Worm (Caenorhabditis elegans): Measurements from ENCODE around the gene ZK938.10.
"Not testable (repeated sequence)": the region's sequence is repeated elsewhere in the genome, so short reads cannot be mapped to it uniquely, and the experiment has no call there.

ZK938.10 gene

DNA sequence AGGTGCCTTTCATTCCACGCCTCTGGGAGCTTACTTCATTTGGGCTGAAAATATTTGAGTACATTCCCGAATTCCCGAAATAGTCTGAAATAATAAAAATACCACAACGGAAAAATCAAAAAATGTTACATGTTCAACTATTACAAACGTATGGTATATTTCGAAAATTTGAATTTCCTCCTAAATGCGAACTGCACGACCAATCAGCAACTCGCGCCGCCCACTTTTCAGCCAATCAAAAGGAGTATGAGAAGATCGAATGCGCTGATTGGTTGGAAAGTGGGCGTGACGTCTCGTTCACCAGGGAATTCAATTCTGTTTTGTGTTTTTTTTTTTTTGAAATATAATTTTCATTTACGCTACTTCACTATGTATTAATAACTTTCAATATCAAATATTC, 17.9 kb upstream of the ZK938.10 start, which contains the start of gene old-1:
TSS of gene old-1 (minus strand) at position 50 of the 400 bp plus-strand sequence.
- TF ChIP-seq hmg-4 (GFP tag; optimal IDR thresholded peaks at IDR 0.05), result no peak
- TF ChIP-seq hnd-1 (tag; optimal IDR thresholded peaks at IDR 0.05), result no peak
- no peak for TF ChIP-seq flt-1 (GFP tag; IDR thresholded peaks at IDR 0.05)
- no peak for TF ChIP-seq tra-4 (tag; optimal IDR thresholded peaks at IDR 0.05)
- no peak for TF ChIP-seq tbx-37 (GFP tag; conservative IDR thresholded peaks at IDR 0.05)
- TF ChIP-seq B0310.2 (tag; optimal IDR thresholded peaks at IDR 0.05), result no peak
- no peak for TF ChIP-seq F13C5.2 (tag; optimal IDR thresholded peaks at IDR 0.05)

DNA sequence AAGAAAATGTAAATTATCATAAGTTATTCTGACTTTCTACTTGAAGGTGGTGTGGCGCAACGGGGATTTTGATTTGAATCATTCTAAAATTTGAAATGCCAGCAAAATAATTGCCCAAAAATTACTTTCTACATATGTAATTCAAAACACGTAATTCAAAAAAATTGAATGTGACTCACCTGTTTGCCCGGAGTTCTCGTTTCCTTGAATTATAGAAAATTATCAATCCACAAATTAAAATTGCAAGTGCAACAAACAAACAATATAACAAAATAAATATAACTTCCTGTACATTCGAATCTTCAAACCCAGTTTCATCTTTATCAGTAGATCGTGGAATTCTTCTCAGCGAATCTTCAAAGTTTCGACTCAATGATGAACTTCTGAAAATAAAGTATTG, 17.4 kb upstream of the ZK938.10 start:
- no peak for TF ChIP-seq ama-1 (optimal IDR thresholded peaks at IDR 0.05)

DNA sequence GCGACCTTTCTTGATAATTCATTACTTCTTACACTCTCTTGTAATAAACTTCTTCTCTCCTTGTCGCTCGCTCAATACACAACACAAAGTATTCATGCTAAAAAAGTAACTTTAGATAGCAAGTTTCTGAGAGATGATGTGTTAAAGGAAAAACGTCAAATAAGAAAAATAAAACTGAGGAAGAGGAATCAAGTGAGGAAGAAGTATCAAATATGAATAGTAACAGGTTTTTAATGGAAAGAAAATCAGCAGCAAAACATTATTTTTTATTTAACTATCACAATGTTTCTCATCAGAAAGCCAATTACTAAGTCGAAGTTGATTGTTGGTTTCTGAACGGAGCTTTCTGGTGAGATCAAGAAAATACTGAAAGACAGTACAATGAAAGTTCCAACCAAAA, 15.5 kb upstream of the ZK938.10 start, which contains the start of gene chil-1:
TSS of gene chil-1 (minus strand) at position 101 of the 400 bp plus-strand sequence.
- TF ChIP-seq F13C5.2 (tag; optimal IDR thresholded peaks at IDR 0.05); scrt-1 (GFP tag; IDR thresholded peaks at IDR 0.05); flt-1 (GFP tag; IDR thresholded peaks at IDR 0.05): not testable (repeated sequence)

DNA sequence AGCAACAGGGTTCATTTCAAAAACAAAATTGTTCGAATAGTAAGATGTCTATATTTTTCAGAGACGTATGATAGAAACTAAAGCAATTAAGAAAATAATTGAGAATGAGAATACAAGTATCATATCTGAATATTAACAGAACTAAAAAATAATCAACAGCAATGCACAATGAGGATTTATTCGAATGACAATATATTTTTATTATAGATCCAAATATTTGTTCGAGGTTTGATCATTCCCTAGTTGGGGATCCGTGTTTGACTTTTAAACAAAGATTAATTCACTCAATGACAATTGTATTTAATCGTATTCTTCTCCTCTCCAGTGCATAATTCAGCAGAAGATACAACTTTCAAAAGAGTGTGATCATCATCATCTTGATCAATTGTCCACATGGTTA, 11.3 kb upstream of the ZK938.10 start, which contains the start of gene C08H9.18:
TSS of gene C08H9.18 (minus strand) at position 101 of the 400 bp plus-strand sequence.
- TF ChIP-seq sea-1 (GFP tag; conservative IDR thresholded peaks at IDR 0.05), result no peak
- TF ChIP-seq ama-1 (optimal IDR thresholded peaks at IDR 0.05), result no peak
- no peak for TF ChIP-seq tbx-37 (GFP tag; conservative IDR thresholded peaks at IDR 0.05)

DNA sequence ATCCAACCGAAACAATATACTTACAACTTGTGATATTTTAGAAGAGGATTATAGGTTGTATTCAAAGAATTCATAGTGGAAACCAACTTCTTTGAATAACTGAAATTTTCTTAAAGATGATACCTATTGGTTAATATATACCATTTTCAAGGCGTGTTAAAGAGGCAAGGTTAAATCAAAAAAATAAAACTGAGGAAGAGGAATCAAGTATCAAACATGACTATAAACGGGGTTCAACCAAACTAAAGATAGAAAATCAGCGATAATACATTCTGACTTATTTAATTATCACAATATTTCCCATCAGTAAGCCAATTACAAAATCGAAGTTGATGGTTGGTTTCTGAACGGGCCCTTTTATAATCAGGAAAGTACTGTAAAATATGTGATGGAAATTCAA, 10.5 kb upstream of the ZK938.10 start, which contains the start of gene chil-3:
TSS of gene chil-3 (minus strand) at position 101 of the 400 bp plus-strand sequence.
- TF ChIP-seq hnd-1 (tag; optimal IDR thresholded peaks at IDR 0.05), result no peak
- no peak for TF ChIP-seq ceh-13 (GFP tag; optimal IDR thresholded peaks at IDR 0.05)
- no peak for TF ChIP-seq ets-7 (tag; optimal IDR thresholded peaks at IDR 0.05)
- TF ChIP-seq tbx-11 (GFP tag; IDR thresholded peaks at IDR 0.05), result no peak
- TF ChIP-seq aly-1 (tag; optimal IDR thresholded peaks at IDR 0.05), result no peak
- no peak for TF ChIP-seq F13C5.2 (tag; optimal IDR thresholded peaks at IDR 0.05)

DNA sequence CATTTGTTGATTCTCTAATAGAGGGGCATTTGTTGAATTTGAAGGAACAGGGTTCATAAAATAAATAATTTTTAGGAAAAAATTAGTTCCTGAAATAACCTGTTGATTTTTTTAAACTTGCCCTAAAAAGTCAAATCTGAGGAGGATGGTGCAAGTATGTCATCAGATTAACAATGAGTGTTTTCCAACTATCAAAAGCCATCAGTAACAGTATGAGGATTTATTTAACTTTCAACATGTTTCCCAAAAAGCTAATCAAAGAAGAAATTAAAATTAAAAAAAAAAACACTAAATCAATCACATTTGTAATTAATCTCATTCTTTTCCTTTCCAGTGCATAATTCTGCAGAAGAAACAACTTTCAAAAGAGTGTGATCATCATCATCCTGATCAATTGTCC, 8.7 kb upstream of the ZK938.10 start, which contains the start of gene chil-5:
TSS of gene chil-5 (minus strand) at position 101 of the 400 bp plus-strand sequence.
- TF ChIP-seq ceh-36 (tag; optimal IDR thresholded peaks at IDR 0.05) (no peak), ceh-13 (GFP tag; optimal IDR thresholded peaks at IDR 0.05) (no peak), ets-7 (tag; optimal IDR thresholded peaks at IDR 0.05) (no peak), flt-1 (GFP tag; IDR thresholded peaks at IDR 0.05) (no peak), hmg-4 (GFP tag; optimal IDR thresholded peaks at IDR 0.05) (no peak), tbx-11 (GFP tag; IDR thresholded peaks at IDR 0.05) (no peak)

DNA sequence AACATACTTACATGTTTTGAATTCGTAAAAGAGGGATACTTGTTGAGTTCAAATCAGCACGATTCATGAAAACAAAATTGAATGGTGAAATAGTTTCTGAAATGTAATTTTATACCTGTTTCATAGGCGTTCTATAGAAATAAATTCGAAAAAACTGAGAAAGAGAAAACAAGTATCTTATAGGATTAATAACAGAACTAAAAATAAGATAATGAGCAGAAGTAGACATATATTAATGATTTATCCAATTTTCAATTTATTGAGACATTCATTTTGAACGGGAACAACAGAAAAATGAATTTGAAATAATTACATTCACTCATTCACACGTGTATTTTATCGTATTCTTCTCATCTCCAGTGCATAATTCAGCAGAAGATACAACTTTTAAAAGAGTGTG, 6.9 kb upstream of the ZK938.10 start, which contains the start of gene chil-6:
TSS of gene chil-6 (minus strand) at position 101 of the 400 bp plus-strand sequence.
- TF ChIP-seq flt-1 (GFP tag; IDR thresholded peaks at IDR 0.05) (no peak), sea-1 (GFP tag; conservative IDR thresholded peaks at IDR 0.05) (no peak), F13C5.2 (tag; optimal IDR thresholded peaks at IDR 0.05) (no peak), hmg-4 (GFP tag; optimal IDR thresholded peaks at IDR 0.05) (no peak), hmbx-1 (tag; optimal IDR thresholded peaks at IDR 0.05) (no peak), hnd-1 (tag; optimal IDR thresholded peaks at IDR 0.05) (no peak), tbx-37 (GFP tag; conservative IDR thresholded peaks at IDR 0.05) (no peak), ceh-36 (tag; optimal IDR thresholded peaks at IDR 0.05) (no peak), B0310.2 (tag; optimal IDR thresholded peaks at IDR 0.05) (no peak), pes-1 (GFP tag; IDR thresholded peaks at IDR 0.05) (no peak), tbx-11 (GFP tag; IDR thresholded peaks at IDR 0.05) (no peak), scrt-1 (GFP tag; IDR thresholded peaks at IDR 0.05) (no peak), tra-4 (tag; optimal IDR thresholded peaks at IDR 0.05) (no peak), ceh-13 (GFP tag; optimal IDR thresholded peaks at IDR 0.05) (no peak), ama-1 (optimal IDR thresholded peaks at IDR 0.05) (no peak)

DNA sequence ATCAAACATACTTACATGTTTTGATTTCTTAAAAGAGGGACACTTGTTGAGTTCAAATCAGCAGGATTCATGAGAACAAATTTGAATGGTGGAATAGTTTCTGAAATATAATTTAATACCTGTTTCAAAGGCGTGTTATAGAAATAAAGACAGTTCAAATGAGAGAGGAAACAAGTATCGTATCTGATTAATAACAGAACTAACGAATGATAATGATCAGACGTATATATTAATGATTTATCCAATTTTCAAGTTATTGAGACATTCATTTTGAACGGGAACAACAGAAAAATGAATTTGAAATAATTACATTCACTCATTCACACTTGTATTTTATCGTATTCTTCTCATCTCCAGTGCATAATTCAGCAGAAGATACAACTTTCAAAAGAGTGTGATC, 4.8 kb upstream of the ZK938.10 start, which contains the start of gene chil-4:
TSS of gene chil-4 (minus strand) at position 101 of the 400 bp plus-strand sequence.
- TF ChIP-seq pes-1 (GFP tag; IDR thresholded peaks at IDR 0.05) (no peak), hmg-4 (GFP tag; optimal IDR thresholded peaks at IDR 0.05) (no peak), ama-1 (optimal IDR thresholded peaks at IDR 0.05) (no peak), ceh-13 (GFP tag; optimal IDR thresholded peaks at IDR 0.05) (no peak), tbx-37 (GFP tag; conservative IDR thresholded peaks at IDR 0.05) (no peak), F13C5.2 (tag; optimal IDR thresholded peaks at IDR 0.05) (no peak), sea-1 (GFP tag; conservative IDR thresholded peaks at IDR 0.05) (no peak), flt-1 (GFP tag; IDR thresholded peaks at IDR 0.05) (no peak), B0310.2 (tag; optimal IDR thresholded peaks at IDR 0.05) (no peak), aly-1 (tag; optimal IDR thresholded peaks at IDR 0.05) (no peak), scrt-1 (GFP tag; IDR thresholded peaks at IDR 0.05) (no peak), tbx-11 (GFP tag; IDR thresholded peaks at IDR 0.05) (no peak), ceh-36 (tag; optimal IDR thresholded peaks at IDR 0.05) (no peak)

DNA sequence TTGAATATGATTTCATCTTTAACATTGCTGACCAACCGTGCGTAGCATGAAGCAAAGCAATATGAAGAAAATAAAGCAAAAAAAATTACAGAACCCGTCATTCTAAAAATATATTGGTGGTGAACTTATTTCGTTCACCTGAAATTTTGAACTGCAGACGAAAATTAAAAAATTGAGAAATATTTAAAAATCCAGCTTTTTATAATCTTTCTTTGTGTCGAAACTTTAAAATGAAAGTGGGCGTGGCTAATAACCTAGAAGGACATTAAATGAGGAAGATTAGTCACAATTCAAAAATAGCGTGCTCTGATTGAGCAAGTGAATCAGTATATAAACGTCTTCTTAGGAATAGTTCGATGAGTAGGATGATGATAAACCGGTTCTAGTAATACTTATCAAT, 1.3 kb downstream of the ZK938.10 start, which contains the start of gene old-2:
TSS of gene old-2 (minus strand) at position 101 of the 400 bp plus-strand sequence.
- TF ChIP-seq sea-1 (GFP tag; conservative IDR thresholded peaks at IDR 0.05) (no peak), hmbx-1 (tag; optimal IDR thresholded peaks at IDR 0.05) (no peak), hmg-4 (GFP tag; optimal IDR thresholded peaks at IDR 0.05) (no peak), B0310.2 (tag; optimal IDR thresholded peaks at IDR 0.05) (no peak), hnd-1 (tag; optimal IDR thresholded peaks at IDR 0.05) (no peak), ama-1 (optimal IDR thresholded peaks at IDR 0.05) (no peak), tra-4 (tag; optimal IDR thresholded peaks at IDR 0.05) (no peak), tbx-11 (GFP tag; IDR thresholded peaks at IDR 0.05) (no peak), ceh-36 (tag; optimal IDR thresholded peaks at IDR 0.05) (no peak), scrt-1 (GFP tag; IDR thresholded peaks at IDR 0.05) (no peak), tbx-37 (GFP tag; conservative IDR thresholded peaks at IDR 0.05) (no peak), ets-7 (tag; optimal IDR thresholded peaks at IDR 0.05) (no peak), aly-1 (tag; optimal IDR thresholded peaks at IDR 0.05) (no peak), pes-1 (GFP tag; IDR thresholded peaks at IDR 0.05) (no peak), F13C5.2 (tag; optimal IDR thresholded peaks at IDR 0.05) (no peak), ceh-13 (GFP tag; optimal IDR thresholded peaks at IDR 0.05) (no peak), flt-1 (GFP tag; IDR thresholded peaks at IDR 0.05) (no peak)
